Worm (Caenorhabditis elegans) whole organism, young adult: ENCODE results near the gene bus-4.
A peak's percentile ranks its signal among the peaks of the same experiment; 100 is the strongest.

Source experiments
- B0261.1 ChIP-seq: sonication (generic microtip); optimal IDR thresholded peaks from 2 replicates; lab custom pipeline; 2016; ENCODE audit warnings: mild to moderate bottlenecking, missing genetic modification characterization, moderate library complexity, missing compliant biosample characterization
- C17E4.6 ChIP-seq: fragments of 200-800 bp; sonication (Bioruptor generic); IDR thresholded peaks from 2 replicates; pipeline ENCODE4 v1.3.6; 2022; ENCODE audit warnings: missing genetic modification reagents, missing genetic modification characterization, missing compliant biosample characterization
- F22D6.2 ChIP-seq: sonication (generic microtip); optimal IDR thresholded peaks from 2 replicates; lab custom pipeline; 2016; ENCODE audit warnings: mild to moderate bottlenecking, missing genetic modification characterization, missing compliant biosample characterization
- F23B12.7 ChIP-seq: sonication (generic microtip); optimal IDR thresholded peaks from 2 replicates; lab custom pipeline; 2017; ENCODE audit warnings: missing genetic modification characterization, mild to moderate bottlenecking, missing compliant biosample characterization, antibody characterized with exemption, moderate library complexity; ENCODE audit not compliant: insufficient read depth
- F49E8.2 ChIP-seq: sonication (generic microtip); optimal IDR thresholded peaks from 3 replicates; lab custom pipeline; 2017; ENCODE audit warnings: missing genetic modification characterization, mild to moderate bottlenecking, missing compliant biosample characterization, antibody characterized with exemption, moderate library complexity; ENCODE audit not compliant: insufficient read depth
- F55B11.4 ChIP-seq: sonication (generic microtip); optimal IDR thresholded peaks from 2 replicates; lab custom pipeline; 2016; ENCODE audit warnings: missing compliant biosample characterization, missing genetic modification characterization, borderline replicate concordance; ENCODE audit not compliant: insufficient read depth
- F57A8.1 ChIP-seq: fragments of 200-800 bp; sonication (Bioruptor generic); optimal IDR thresholded peaks from 2 replicates; lab custom pipeline; 2018; ENCODE audit warnings: mild to moderate bottlenecking, missing genetic modification characterization, moderate library complexity, missing compliant biosample characterization
- F57C9.4 ChIP-seq: sonication (generic microtip); optimal IDR thresholded peaks from 2 replicates; lab custom pipeline; 2017; ENCODE audit warnings: mild to moderate bottlenecking, missing genetic modification characterization, missing compliant biosample characterization
- Y53F4B.3 ChIP-seq: fragments of 200-800 bp; sonication (Bioruptor generic); IDR thresholded peaks from 2 replicates; pipeline ENCODE4 v1.3.6; 2022; ENCODE audit warnings: missing genetic modification reagents, missing genetic modification characterization, missing compliant biosample characterization
- Y67H2A.10 ChIP-seq: fragments of 200-800 bp; sonication (Bioruptor generic); conservative IDR thresholded peaks from 2 replicates; pipeline ENCODE4 v1.3.6; 2022; ENCODE audit warnings: missing genetic modification reagents, missing genetic modification characterization, missing compliant biosample characterization
- Y79H2A.3 ChIP-seq: fragments of 200-800 bp; sonication (Bioruptor generic); conservative IDR thresholded peaks from 2 replicates; pipeline ENCODE4 v1.3.6; 2022; ENCODE audit warnings: missing genetic modification reagents, missing genetic modification characterization, missing compliant biosample characterization
- Y95B8A.8 ChIP-seq: fragments of 200-800 bp; sonication (Bioruptor generic); IDR thresholded peaks from 2 replicates; pipeline ENCODE4 v1.3.6; 2022; ENCODE audit warnings: missing genetic modification reagents, missing genetic modification characterization, missing compliant biosample characterization
- akir-1 ChIP-seq: fragments of 200-800 bp; sonication (Bioruptor generic); optimal IDR thresholded peaks from 2 replicates; lab custom pipeline; 2018; ENCODE audit warnings: mild to moderate bottlenecking, missing genetic modification characterization, moderate library complexity, missing compliant biosample characterization
- ama-1 ChIP-seq, 3 experiments: fragments of 150-350 bp in 1 of 3; sonication (generic microtip) in 2 of 3; optimal IDR thresholded peaks; 2 replicates each; lab custom pipeline; 2014 to 2018; ENCODE audit warnings: missing biosample characterization in 2 of 3, missing genetic modification characterization in 2 of 3, missing genetic modification reagents in 2 of 3
- atf-7 ChIP-seq: sonication (generic microtip); optimal IDR thresholded peaks from 2 replicates; lab custom pipeline; 2017; ENCODE audit warnings: mild to moderate bottlenecking, missing genetic modification characterization, missing compliant biosample characterization
- attf-6 ChIP-seq: fragments of 200-800 bp; sonication (Bioruptor generic); IDR thresholded peaks from 2 replicates; pipeline ENCODE4 v1.3.6; 2022; ENCODE audit warnings: missing genetic modification reagents, missing genetic modification characterization, missing compliant biosample characterization
- ceh-58 ChIP-seq: fragments of 200-800 bp; sonication (Bioruptor generic); IDR thresholded peaks from 2 replicates; pipeline ENCODE4 v1.3.6; 2022; ENCODE audit warnings: missing genetic modification characterization, missing compliant biosample characterization
- ceh-79 ChIP-seq: sonication (generic microtip); optimal IDR thresholded peaks from 2 replicates; lab custom pipeline; 2017; ENCODE audit warnings: mild to moderate bottlenecking, missing genetic modification characterization, missing compliant biosample characterization
- die-1 ChIP-seq: sonication (generic microtip); optimal IDR thresholded peaks from 2 replicates; lab custom pipeline; 2016; ENCODE audit warnings: missing genotype, mild to moderate bottlenecking, missing genetic modification characterization, missing compliant biosample characterization
- dpff-1 ChIP-seq: sonication (generic microtip); optimal IDR thresholded peaks from 2 replicates; lab custom pipeline; 2017; ENCODE audit warnings: mild to moderate bottlenecking, missing genetic modification characterization, missing compliant biosample characterization
- egl-18 ChIP-seq: fragments of 200-800 bp; sonication (Bioruptor generic); IDR thresholded peaks from 2 replicates; pipeline ENCODE4 v1.3.6; 2022; ENCODE audit warnings: missing genetic modification reagents, missing genetic modification characterization, missing compliant biosample characterization
- egrh-3 ChIP-seq: fragments of 200-800 bp; sonication (Bioruptor generic); IDR thresholded peaks from 2 replicates; pipeline ENCODE4 v1.3.6; 2022; ENCODE audit warnings: missing genetic modification reagents, missing genetic modification characterization, missing compliant biosample characterization
- fkh-3 ChIP-seq: sonication (generic microtip); optimal IDR thresholded peaks from 2 replicates; lab custom pipeline; 2016; ENCODE audit warnings: mild to moderate bottlenecking, missing genetic modification characterization, missing compliant biosample characterization
- hlh-26 ChIP-seq: fragments of 200-800 bp; sonication (Bioruptor generic); conservative IDR thresholded peaks from 2 replicates; pipeline ENCODE4 v1.3.6; 2022; ENCODE audit warnings: missing genetic modification reagents, missing genetic modification characterization, missing compliant biosample characterization
- hmg-1.2 ChIP-seq: fragments of 200-800 bp; sonication (Bioruptor generic); IDR thresholded peaks from 2 replicates; pipeline ENCODE4 v1.3.6; 2022; ENCODE audit warnings: missing genetic modification reagents, missing genetic modification characterization, missing compliant biosample characterization
- hmg-20 ChIP-seq: fragments of 200-800 bp; sonication (Bioruptor generic); IDR thresholded peaks from 2 replicates; pipeline ENCODE4 v1.3.6; 2022; ENCODE audit warnings: missing genetic modification reagents, missing genetic modification characterization, missing compliant biosample characterization
- let-607 ChIP-seq, 2 experiments: fragments of 200-800 bp in 1 of 2; sonication (Bioruptor generic) in 1 of 2; sonication (generic microtip) in 1 of 2; optimal IDR thresholded peaks; 2 replicates each; lab custom pipeline; 2016 to 2018; ENCODE audit warnings: mild to moderate bottlenecking in 2 of 2, missing compliant biosample characterization in 2 of 2, missing genetic modification characterization in 2 of 2, moderate library complexity in 2 of 2, missing genotype in 1 of 2
- lin-26 ChIP-seq: fragments of 200-800 bp; sonication (Bioruptor generic); IDR thresholded peaks from 2 replicates; pipeline ENCODE4 v1.3.6; 2022; ENCODE audit warnings: missing genetic modification reagents, missing genetic modification characterization, missing compliant biosample characterization
- lin-54 ChIP-seq: fragments of 200-800 bp; sonication (Bioruptor generic); optimal IDR thresholded peaks from 2 replicates; lab custom pipeline; 2018; ENCODE audit warnings: mild to moderate bottlenecking, missing genetic modification characterization, missing compliant biosample characterization
- lsl-1 ChIP-seq: fragments of 200-800 bp; sonication (Bioruptor generic); optimal IDR thresholded peaks from 2 replicates; lab custom pipeline; 2018; ENCODE audit warnings: mild to moderate bottlenecking, missing genetic modification characterization, moderate library complexity, missing compliant biosample characterization
- madf-10 ChIP-seq: sonication (generic microtip); optimal IDR thresholded peaks from 2 replicates; lab custom pipeline; 2016; ENCODE audit warnings: mild to moderate bottlenecking, missing genetic modification characterization, missing compliant biosample characterization
- madf-8 ChIP-seq: fragments of 200-800 bp; sonication (Bioruptor generic); conservative IDR thresholded peaks from 2 replicates; pipeline ENCODE4 v1.3.6; 2022; ENCODE audit warnings: missing genetic modification reagents, missing genetic modification characterization, missing compliant biosample characterization
- mes-4 ChIP-seq: sonication (generic microtip); optimal IDR thresholded peaks from 2 replicates; lab custom pipeline; 2016; ENCODE audit warnings: missing genotype, missing genetic modification characterization, missing compliant biosample characterization
- nfya-2 ChIP-seq: fragments of 200-800 bp; sonication (Bioruptor generic); IDR thresholded peaks from 2 replicates; pipeline ENCODE4 v1.3.6; 2022; ENCODE audit warnings: missing genetic modification reagents, missing genetic modification characterization, missing compliant biosample characterization
- nhr-80 ChIP-seq: sonication (generic microtip); optimal IDR thresholded peaks from 2 replicates; lab custom pipeline; 2016; ENCODE audit warnings: missing genetic modification characterization, missing compliant biosample characterization
- nhr-90 ChIP-seq: sonication (generic microtip); optimal IDR thresholded peaks from 2 replicates; lab custom pipeline; 2016; ENCODE audit warnings: missing genotype, mild to moderate bottlenecking, missing genetic modification characterization, missing compliant biosample characterization
- pbrm-1 ChIP-seq: fragments of 200-800 bp; sonication (Bioruptor generic); IDR thresholded peaks from 2 replicates; pipeline ENCODE4 v1.3.6; 2022; ENCODE audit warnings: missing genetic modification reagents, missing genetic modification characterization, missing compliant biosample characterization
- pha-4 ChIP-seq: fragments of 150-350 bp; sonication (generic microtip); optimal IDR thresholded peaks from 2 replicates; lab custom pipeline; 2014; ENCODE audit warnings: missing biosample characterization, missing genetic modification reagents, missing genetic modification characterization
- repo-1 ChIP-seq: sonication (generic microtip); optimal IDR thresholded peaks from 2 replicates; lab custom pipeline; 2017; ENCODE audit warnings: mild to moderate bottlenecking, missing genetic modification characterization, missing compliant biosample characterization
- sdz-38 ChIP-seq: sonication (generic microtip); optimal IDR thresholded peaks from 2 replicates; lab custom pipeline; 2016; ENCODE audit warnings: missing genotype, missing genetic modification characterization, missing compliant biosample characterization
- snpc-1.1 ChIP-seq: sonication (generic microtip); optimal IDR thresholded peaks from 2 replicates; lab custom pipeline; 2017; ENCODE audit warnings: missing genetic modification characterization, mild to moderate bottlenecking, missing compliant biosample characterization, antibody characterized with exemption, moderate library complexity, missing genotype, missing genetic modification reagents; ENCODE audit not compliant: insufficient read depth
- snpc-1.3 ChIP-seq: sonication (generic microtip); optimal IDR thresholded peaks from 2 replicates; lab custom pipeline; 2017; ENCODE audit warnings: missing genetic modification characterization, mild to moderate bottlenecking, missing compliant biosample characterization, antibody characterized with exemption, moderate library complexity, missing genotype, missing genetic modification reagents; ENCODE audit not compliant: insufficient read depth
- snpc-3.4 ChIP-seq: sonication (generic microtip); optimal IDR thresholded peaks from 2 replicates; lab custom pipeline; 2017; ENCODE audit warnings: missing genetic modification characterization, mild to moderate bottlenecking, missing compliant biosample characterization, antibody characterized with exemption, moderate library complexity, missing genotype, missing genetic modification reagents
- snpc-4 ChIP-seq, 5 experiments: fragments of 150-350 bp in 1 of 5; sonication (generic microtip) in 4 of 5; optimal IDR thresholded peaks; 2 replicates each; lab custom pipeline; 2014 to 2018; ENCODE audit warnings: missing genetic modification characterization in 5 of 5, missing biosample characterization in 3 of 5, antibody characterized with exemption in 2 of 5, mild to moderate bottlenecking in 2 of 5, missing compliant biosample characterization in 2 of 5, missing genotype in 2 of 5, moderate library complexity in 2 of 5, missing genetic modification reagents in 1 of 5
- tbp1 ChIP-seq: fragments of 200-800 bp; sonication (Bioruptor generic); optimal IDR thresholded peaks from 2 replicates; lab custom pipeline; 2018; ENCODE audit warnings: mild to moderate bottlenecking, missing genetic modification characterization, missing compliant biosample characterization
- unc-130 ChIP-seq: sonication (generic microtip); optimal IDR thresholded peaks from 2 replicates; lab custom pipeline; 2016; ENCODE audit warnings: missing genetic modification reagents, missing genetic modification characterization, missing compliant biosample characterization
- ztf-25 ChIP-seq: fragments of 200-800 bp; sonication (Bioruptor generic); IDR thresholded peaks from 2 replicates; pipeline ENCODE4 v1.3.6; 2022; ENCODE audit warnings: missing genetic modification reagents, missing genetic modification characterization, missing compliant biosample characterization

The bus-4 gene

ce11 chrIV:4653708-4654107 lies 34.4 kb upstream of the bus-4 start (continued):
- no peak for TF ChIP-seq unc-130
- TF ChIP-seq nfya-2, result no peak
- TF ChIP-seq F57A8.1 (GFP tag; lab: Kevin White, UChicago), result no peak
- peak; percentile 68 for TF ChIP-seq F49E8.2 (tag; lab: Kevin White, UChicago)
- no peak for TF ChIP-seq pha-4 (tag; lab: Kevin White, UChicago)
- TF ChIP-seq Y53F4B.3 (GFP tag; lab: Robert Waterston, UW), result no peak
- peak; percentile 99 for TF ChIP-seq lsl-1 (GFP tag; lab: Kevin White, UChicago)
- TF ChIP-seq akir-1 (GFP tag; lab: Kevin White, UChicago), result no peak
- no peak for TF ChIP-seq Y67H2A.10 (GFP tag; lab: Robert Waterston, UW)
- TF ChIP-seq repo-1 (tag; lab: Kevin White, UChicago), result no peak
- no peak for TF ChIP-seq Y95B8A.8 (GFP tag; lab: Robert Waterston, UW)
- TF ChIP-seq snpc-1.3, result peak; percentile 23
- peak; percentile 49 for TF ChIP-seq tbp1 (GFP tag; lab: Kevin White, UChicago)
- TF ChIP-seq nhr-90 (tag; lab: Kevin White, UChicago), result no peak
- TF ChIP-seq pbrm-1, result no peak
- no peak for TF ChIP-seq nhr-80 (tag; lab: Kevin White, UChicago)
- TF ChIP-seq egrh-3 (GFP tag; lab: Robert Waterston, UW), result no peak
- no peak for TF ChIP-seq die-1 (tag; lab: Kevin White, UChicago)
- no peak for TF ChIP-seq mes-4
- TF ChIP-seq F22D6.2 (tag; lab: Kevin White, UChicago), result no peak
- TF ChIP-seq snpc-1.1, result peak; percentile 3
- no peak for TF ChIP-seq dpff-1
- no peak for TF ChIP-seq let-607 (tag; optimal IDR thresholded peaks at IDR 0.05; lab: Kevin White, UChicago)
- TF ChIP-seq ceh-79 (tag; lab: Kevin White, UChicago), result no peak
- TF ChIP-seq ceh-58, result no peak
- TF ChIP-seq F57C9.4 (tag; lab: Kevin White, UChicago), result no peak
- no peak for TF ChIP-seq egl-18 (GFP tag; lab: Robert Waterston, UW)
- peak; percentile 42; the same call in 1 of the 2 replicates for TF ChIP-seq C17E4.6
- TF ChIP-seq fkh-3, result no peak
- TF ChIP-seq hmg-1.2 (GFP tag; lab: Robert Waterston, UW), result peak; percentile 23; the same call in 1 of the 2 replicates
- TF ChIP-seq sdz-38 (tag; lab: Kevin White, UChicago), result no peak
- no peak for TF ChIP-seq ama-1 (optimal IDR thresholded peaks at IDR 0.05; lab: Kevin White, UChicago)
- TF ChIP-seq ama-1 (GFP tag; optimal IDR thresholded peaks at IDR 0.05; lab: Kevin White, UChicago), result no peak
- TF ChIP-seq hlh-26 (GFP tag; lab: Robert Waterston, UW), result no peak
- TF ChIP-seq lin-26 (GFP tag; lab: Robert Waterston, UW), result no peak
- no peak for TF ChIP-seq Y79H2A.3 (GFP tag; lab: Robert Waterston, UW)
- TF ChIP-seq hmg-20 (GFP tag; lab: Robert Waterston, UW), result no peak
- no peak for TF ChIP-seq atf-7 (tag; lab: Kevin White, UChicago)
- TF ChIP-seq lin-54 (GFP tag; lab: Kevin White, UChicago), result peak; percentile 63
- peak; percentile 73 for TF ChIP-seq attf-6 (GFP tag; lab: Robert Waterston, UW)
- TF ChIP-seq ztf-25 (GFP tag; lab: Robert Waterston, UW), result no peak
- no peak for TF ChIP-seq F55B11.4 (tag; lab: Kevin White, UChicago)
- TF ChIP-seq B0261.1 (tag; lab: Kevin White, UChicago), result no peak
- TF ChIP-seq madf-10 (tag; lab: Kevin White, UChicago), result no peak
- TF ChIP-seq madf-8 (GFP tag; lab: Robert Waterston, UW), result peak; percentile 89
- TF ChIP-seq F23B12.7 (tag; lab: Kevin White, UChicago), result no peak
- TF ChIP-seq snpc-4 (GFP tag; optimal IDR thresholded peaks at IDR 0.05; lab: Kevin White, UChicago), result peak; percentile 39
- peak in 2 of 4 experiments; percentile 44 to 63 for TF ChIP-seq snpc-4 (tag; optimal IDR thresholded peaks at IDR 0.05; lab: Kevin White, UChicago)
- TF ChIP-seq snpc-3.4 (tag; lab: Kevin White, UChicago), result peak; percentile 71
